1 fruit fly cellular context compared by ENCODE assay signal in genomic region chrX:6310408-6310807, dm6.
TF ChIP-seq lines count a peak whose summit lies in the region.

No protein-coding gene starts in this region.

TF ChIP-seq in whole organism, embryonic, 481 proteins besides CTCF, POLR2A, EP300 and RAD21 (continued from another document and continues in another):
- no peak for TF ChIP-seq ssp (GFP tag; IDR thresholded peaks at IDR 0.05; lab: Robert Waterston, UW)
- TF ChIP-seq tna (GFP tag; IDR thresholded peaks at IDR 0.05; lab: Robert Waterston, UW; ENCODE audit: partially characterized antibody), result no peak
- no peak for TF ChIP-seq CG30020 (tag; optimal IDR thresholded peaks at IDR 0.05; lab: Kevin White, UChicago)
- TF ChIP-seq prd (optimal IDR thresholded peaks at IDR 0.05; lab: Kevin White, UChicago), result no peak
- peak; percentile 39; the same call in 1 of the 3 replicates for TF ChIP-seq prd (GFP tag; IDR thresholded peaks at IDR 0.05; lab: Robert Waterston, UW)
- no peak for TF ChIP-seq Lim3 (GFP tag; IDR thresholded peaks at IDR 0.05; lab: Robert Waterston, UW)
- no peak for TF ChIP-seq CG7928 (GFP tag; optimal IDR thresholded peaks at IDR 0.05; lab: Kevin White, UChicago)
- no peak for TF ChIP-seq btn (GFP tag; optimal IDR thresholded peaks at IDR 0.05; lab: Kevin White, UChicago)
- TF ChIP-seq wek (GFP tag; optimal IDR thresholded peaks at IDR 0.05; lab: Kevin White, UChicago), result no peak
- no peak for TF ChIP-seq trem (tag; optimal IDR thresholded peaks at IDR 0.05; lab: Kevin White, UChicago)
- no peak for TF ChIP-seq gsb (GFP tag; IDR thresholded peaks at IDR 0.05; lab: Robert Waterston, UW)
- TF ChIP-seq Hand (GFP tag; optimal IDR thresholded peaks at IDR 0.05; lab: Kevin White, UChicago), result no peak
- TF ChIP-seq CG10321 (GFP tag; IDR thresholded peaks at IDR 0.05; lab: Robert Waterston, UW), result no peak
- TF ChIP-seq knrl (GFP tag; IDR thresholded peaks at IDR 0.05; lab: Robert Waterston, UW; ENCODE audit: partially characterized antibody), result no peak
- no peak for TF ChIP-seq NK7.1 (GFP tag; optimal IDR thresholded peaks at IDR 0.05; lab: Kevin White, UChicago)
- peak; percentile 37; the same call in 1 of the 2 replicates for TF ChIP-seq CG14441 (GFP tag; IDR thresholded peaks at IDR 0.05; lab: Robert Waterston, UW)
- no peak for TF ChIP-seq schlank (tag; optimal IDR thresholded peaks at IDR 0.05; lab: Kevin White, UChicago)
- no peak for TF ChIP-seq Asciz (GFP tag; optimal IDR thresholded peaks at IDR 0.05; lab: Kevin White, UChicago)
- TF ChIP-seq Meics (GFP tag; optimal IDR thresholded peaks at IDR 0.05; lab: Kevin White, UChicago), result peak; percentile 12
- no peak for TF ChIP-seq NFAT (GFP tag; IDR thresholded peaks at IDR 0.05; lab: Robert Waterston, UW)
- no peak for TF ChIP-seq zen (tag; optimal IDR thresholded peaks at IDR 0.05; lab: Kevin White, UChicago)
- no peak for TF ChIP-seq ERR (GFP tag; optimal IDR thresholded peaks at IDR 0.05; lab: Kevin White, UChicago)
- no peak for TF ChIP-seq tx (GFP tag; optimal IDR thresholded peaks at IDR 0.05; lab: Kevin White, UChicago)
- TF ChIP-seq slbo (GFP tag; IDR thresholded peaks at IDR 0.05; lab: Robert Waterston, UW), result peak; percentile 40
- TF ChIP-seq row (GFP tag; IDR thresholded peaks at IDR 0.05; lab: Robert Waterston, UW), result peak; percentile 49; the same call in 2 of the 3 replicates
- no peak for TF ChIP-seq nom (GFP tag; optimal IDR thresholded peaks at IDR 0.05; lab: Kevin White, UChicago)
- no peak for TF ChIP-seq CG2199 (GFP tag; IDR thresholded peaks at IDR 0.05; lab: Robert Waterston, UW)
- TF ChIP-seq CG31224 (GFP tag; IDR thresholded peaks at IDR 0.05; lab: Robert Waterston, UW), result no peak
- TF ChIP-seq CG33557 (GFP tag; optimal IDR thresholded peaks at IDR 0.05; lab: Kevin White, UChicago), result no peak
- TF ChIP-seq dimm (GFP tag; IDR thresholded peaks at IDR 0.05; lab: Robert Waterston, UW), result no peak
- no peak for TF ChIP-seq corto (GFP tag; optimal IDR thresholded peaks at IDR 0.05; lab: Kevin White, UChicago)
- TF ChIP-seq phol (tag; optimal IDR thresholded peaks at IDR 0.05; lab: Kevin White, UChicago), result peak; percentile 17
- no peak for TF ChIP-seq vvl (GFP tag; IDR thresholded peaks at IDR 0.05; lab: Robert Waterston, UW)
- TF ChIP-seq Optix (GFP tag; IDR thresholded peaks at IDR 0.05; lab: Robert Waterston, UW), result 0 out of 3 replicates have a peak, but pooled peaks have one; percentile 19
- TF ChIP-seq CG12219 (GFP tag; optimal IDR thresholded peaks at IDR 0.05; lab: Kevin White, UChicago), result no peak
- no peak for TF ChIP-seq Pdp1 (GFP tag; optimal IDR thresholded peaks at IDR 0.05; lab: Kevin White, UChicago)
- 0 out of 2 replicates have a peak, but pooled peaks have one; percentile 14 for TF ChIP-seq CG6689 (GFP tag; IDR thresholded peaks at IDR 0.05; lab: Robert Waterston, UW)
- TF ChIP-seq ATbp (GFP tag; optimal IDR thresholded peaks at IDR 0.05; lab: Kevin White, UChicago), result peak; percentile 35
- TF ChIP-seq CG10979 (tag; optimal IDR thresholded peaks at IDR 0.05; lab: Kevin White, UChicago), result no peak
- TF ChIP-seq gem (tag; optimal IDR thresholded peaks at IDR 0.05; lab: Kevin White, UChicago), result peak; percentile 27
- TF ChIP-seq D19A (tag; optimal IDR thresholded peaks at IDR 0.05; lab: Kevin White, UChicago), result no peak
- no peak for TF ChIP-seq stwl (tag; optimal IDR thresholded peaks at IDR 0.05; lab: Kevin White, UChicago)
- TF ChIP-seq CG6272 (GFP tag; IDR thresholded peaks at IDR 0.05; lab: Robert Waterston, UW), result no peak
- no peak for TF ChIP-seq CG10462 (GFP tag; optimal IDR thresholded peaks at IDR 0.05; lab: Kevin White, UChicago)
- TF ChIP-seq Stat92E (GFP tag; optimal IDR thresholded peaks at IDR 0.05; lab: Kevin White, UChicago), result no peak
- TF ChIP-seq Med (GFP tag; lab: Kevin White, UChicago), result peak; percentile 82
- no peak for TF ChIP-seq HLH54F (GFP tag; optimal IDR thresholded peaks at IDR 0.05; lab: Kevin White, UChicago)
- no peak for TF ChIP-seq ken (GFP tag; IDR thresholded peaks at IDR 0.05; lab: Robert Waterston, UW)
- TF ChIP-seq HLH3B (GFP tag; IDR thresholded peaks at IDR 0.05; lab: Robert Waterston, UW), result 0 out of 2 replicates have a peak, but pooled peaks have one; percentile 31
- TF ChIP-seq CG3407 (GFP tag; optimal IDR thresholded peaks at IDR 0.05; lab: Kevin White, UChicago), result no peak
- TF ChIP-seq mld (GFP tag; IDR thresholded peaks at IDR 0.05; lab: Robert Waterston, UW; ENCODE audit: partially characterized antibody), result no peak
- TF ChIP-seq maf-S (GFP tag; optimal IDR thresholded peaks at IDR 0.05; lab: Kevin White, UChicago), result no peak
- no peak for TF ChIP-seq sens-2 (GFP tag; IDR thresholded peaks at IDR 0.05; lab: Robert Waterston, UW)
- no peak for TF ChIP-seq CG14050 (GFP tag; IDR thresholded peaks at IDR 0.05; lab: Robert Waterston, UW)
- no peak for TF ChIP-seq Atf-2 (GFP tag; optimal IDR thresholded peaks at IDR 0.05; lab: Kevin White, UChicago)
- TF ChIP-seq dysf (GFP tag; IDR thresholded peaks at IDR 0.05; lab: Robert Waterston, UW), result peak; percentile 35; the same call in 1 of the 3 replicates
- TF ChIP-seq zf30C (GFP tag; optimal IDR thresholded peaks at IDR 0.05; lab: Kevin White, UChicago), result no peak
- TF ChIP-seq Doc2 (GFP tag; IDR thresholded peaks at IDR 0.05; lab: Robert Waterston, UW), result no peak
- TF ChIP-seq bsh (GFP tag; optimal IDR thresholded peaks at IDR 0.05; lab: Kevin White, UChicago), result peak in 1 of 2 experiments; percentile 36
- TF ChIP-seq Trl (optimal IDR thresholded peaks at IDR 0.05; lab: Kevin White, UChicago), result no peak
- peak; percentile 11 for TF ChIP-seq Trl (GFP tag; optimal IDR thresholded peaks at IDR 0.05; lab: Kevin White, UChicago)
- no peak for TF ChIP-seq CG13424 (tag; optimal IDR thresholded peaks at IDR 0.05; lab: Kevin White, UChicago)
- TF ChIP-seq Dek (tag; optimal IDR thresholded peaks at IDR 0.05; lab: Kevin White, UChicago), result no peak
- TF ChIP-seq CG7372 (GFP tag; IDR thresholded peaks at IDR 0.05; lab: Robert Waterston, UW), result no peak
- TF ChIP-seq CoRest (tag; optimal IDR thresholded peaks at IDR 0.05; lab: Kevin White, UChicago), result no peak
- no peak for TF ChIP-seq tll (GFP tag; optimal IDR thresholded peaks at IDR 0.05; lab: Kevin White, UChicago)
- no peak for TF ChIP-seq Hmx (GFP tag; optimal IDR thresholded peaks at IDR 0.05; lab: Kevin White, UChicago)
- TF ChIP-seq CG7839 (tag; optimal IDR thresholded peaks at IDR 0.05; lab: Kevin White, UChicago), result peak; percentile 42
- TF ChIP-seq CG8290 (GFP tag; optimal IDR thresholded peaks at IDR 0.05; lab: Kevin White, UChicago), result no peak
- TF ChIP-seq CG8290 (tag; optimal IDR thresholded peaks at IDR 0.05; lab: Kevin White, UChicago), result peak in 1 of 2 experiments; percentile 74
- TF ChIP-seq ttk (GFP tag; IDR thresholded peaks at IDR 0.05; lab: Robert Waterston, UW), result 0 out of 2 replicates have a peak, but pooled peaks have one; percentile 12
- peak; percentile 42 for TF ChIP-seq CG17359 (tag; optimal IDR thresholded peaks at IDR 0.05; lab: Kevin White, UChicago)
- no peak for TF ChIP-seq CG16863 (GFP tag; optimal IDR thresholded peaks at IDR 0.05; lab: Kevin White, UChicago)
- TF ChIP-seq ab (GFP tag; optimal IDR thresholded peaks at IDR 0.05; lab: Kevin White, UChicago), result no peak
- TF ChIP-seq CG30403 (GFP tag; optimal IDR thresholded peaks at IDR 0.05; lab: Kevin White, UChicago), result peak; percentile 14
- TF ChIP-seq Lpt (GFP tag; optimal IDR thresholded peaks at IDR 0.05; lab: Kevin White, UChicago), result no peak
- TF ChIP-seq CG9609 (GFP tag; optimal IDR thresholded peaks at IDR 0.05; lab: Kevin White, UChicago), result no peak
- TF ChIP-seq Sry-δ (GFP tag; optimal IDR thresholded peaks at IDR 0.05; lab: Kevin White, UChicago), result no peak
- no peak for TF ChIP-seq CG1233 (GFP tag; optimal IDR thresholded peaks at IDR 0.05; lab: Kevin White, UChicago)
- TF ChIP-seq CG4282 (GFP tag; optimal IDR thresholded peaks at IDR 0.05; lab: Kevin White, UChicago), result no peak
- peak; percentile 49 for TF ChIP-seq CG18599 (GFP tag; optimal IDR thresholded peaks at IDR 0.05; lab: Kevin White, UChicago)
- no peak for TF ChIP-seq bab2 (GFP tag; optimal IDR thresholded peaks at IDR 0.05; lab: Kevin White, UChicago)
- TF ChIP-seq twi (tag; optimal IDR thresholded peaks at IDR 0.05; lab: Kevin White, UChicago), result no peak
- peak; percentile 41 for TF ChIP-seq CG1603 (tag; optimal IDR thresholded peaks at IDR 0.05; lab: Kevin White, UChicago)
- peak; percentile 31 for TF ChIP-seq grau (tag; optimal IDR thresholded peaks at IDR 0.05; lab: Kevin White, UChicago)
- TF ChIP-seq Vsx1 (GFP tag; optimal IDR thresholded peaks at IDR 0.05; lab: Kevin White, UChicago), result no peak
- no peak for TF ChIP-seq ase (GFP tag; IDR thresholded peaks at IDR 0.05; lab: Robert Waterston, UW)
- peak; percentile 48 for TF ChIP-seq sisA (GFP tag; IDR thresholded peaks at IDR 0.05; lab: Robert Waterston, UW)
- no peak; the same call in 2 of the 3 replicates for TF ChIP-seq B-H1 (GFP tag; IDR thresholded peaks at IDR 0.05; lab: Robert Waterston, UW)
- no peak for TF ChIP-seq rib (GFP tag; IDR thresholded peaks at IDR 0.05; lab: Robert Waterston, UW)
- no peak for TF ChIP-seq CG14860 (GFP tag; IDR thresholded peaks at IDR 0.05; lab: Robert Waterston, UW; ENCODE audit: partially characterized antibody)
- TF ChIP-seq pan (optimal IDR thresholded peaks at IDR 0.05; lab: Kevin White, UChicago), result no peak
- TF ChIP-seq pan (GFP tag; optimal IDR thresholded peaks at IDR 0.05 in 1 of 2, IDR thresholded peaks at IDR 0.05 in 1 of 2), result peak in 1 of 2 experiments; percentile 54
- no peak for TF ChIP-seq p53 (GFP tag; optimal IDR thresholded peaks at IDR 0.05; lab: Kevin White, UChicago)
- no peak for TF ChIP-seq az2 (GFP tag; optimal IDR thresholded peaks at IDR 0.05; lab: Kevin White, UChicago)
- TF ChIP-seq CG12104 (GFP tag; optimal IDR thresholded peaks at IDR 0.05; lab: Kevin White, UChicago), result no peak
- no peak for TF ChIP-seq slou (GFP tag; optimal IDR thresholded peaks at IDR 0.05; lab: Kevin White, UChicago)
- TF ChIP-seq Blimp-1 (GFP tag; optimal IDR thresholded peaks at IDR 0.05; lab: Kevin White, UChicago), result peak; percentile 5
- no peak for TF ChIP-seq C15 (GFP tag; IDR thresholded peaks at IDR 0.05; lab: Robert Waterston, UW)
- TF ChIP-seq CG13894 (tag; optimal IDR thresholded peaks at IDR 0.05; lab: Kevin White, UChicago), result no peak
- peak; percentile 11 for TF ChIP-seq Fer3 (tag; optimal IDR thresholded peaks at IDR 0.05; lab: Kevin White, UChicago)
- TF ChIP-seq fd96Cb (tag; optimal IDR thresholded peaks at IDR 0.05; lab: Kevin White, UChicago), result peak; percentile 29
- TF ChIP-seq BtbVII (GFP tag; optimal IDR thresholded peaks at IDR 0.05; lab: Kevin White, UChicago), result no peak
- no peak for TF ChIP-seq psq (GFP tag; optimal IDR thresholded peaks at IDR 0.05; lab: Kevin White, UChicago)
- TF ChIP-seq MTF-1 (GFP tag; optimal IDR thresholded peaks at IDR 0.05; lab: Kevin White, UChicago; ENCODE audit: borderline replicate concordance), result no peak
- TF ChIP-seq Dp (GFP tag; optimal IDR thresholded peaks at IDR 0.05; lab: Kevin White, UChicago), result no peak
- no peak for TF ChIP-seq CG1602 (GFP tag; optimal IDR thresholded peaks at IDR 0.05; lab: Kevin White, UChicago)
- TF ChIP-seq trh (GFP tag; optimal IDR thresholded peaks at IDR 0.05; lab: Kevin White, UChicago), result no peak
- peak in 1 of 2 experiments; percentile 46 for TF ChIP-seq Hr51 (GFP tag; optimal IDR thresholded peaks at IDR 0.05; lab: Kevin White, UChicago)
- peak; percentile 31 for TF ChIP-seq ind (GFP tag; optimal IDR thresholded peaks at IDR 0.05; lab: Kevin White, UChicago)
- TF ChIP-seq CG11456 (GFP tag; IDR thresholded peaks at IDR 0.05; lab: Robert Waterston, UW), result no peak
- TF ChIP-seq lola (GFP tag; optimal IDR thresholded peaks at IDR 0.05; lab: Kevin White, UChicago), result no peak
- no peak for TF ChIP-seq eyg (GFP tag; optimal IDR thresholded peaks at IDR 0.05; lab: Kevin White, UChicago)
- TF ChIP-seq Ssrp (tag; optimal IDR thresholded peaks at IDR 0.05; lab: Kevin White, UChicago), result no peak
- TF ChIP-seq CG15011 (GFP tag; optimal IDR thresholded peaks at IDR 0.05; lab: Kevin White, UChicago), result no peak
- peak; percentile 19 for TF ChIP-seq nmo (GFP tag; optimal IDR thresholded peaks at IDR 0.05; lab: Kevin White, UChicago)
- TF ChIP-seq CG12769 (tag; optimal IDR thresholded peaks at IDR 0.05; lab: Kevin White, UChicago), result peak; percentile 54
- no peak for TF ChIP-seq so (GFP tag; IDR thresholded peaks at IDR 0.05; lab: Robert Waterston, UW)
- no peak for TF ChIP-seq bowl (GFP tag; IDR thresholded peaks at IDR 0.05; lab: Robert Waterston, UW)
- no peak; the same call in 1 of the 2 replicates for TF ChIP-seq ranshi (GFP tag; IDR thresholded peaks at IDR 0.05; lab: Robert Waterston, UW)
- TF ChIP-seq CG9817 (tag; optimal IDR thresholded peaks at IDR 0.05; lab: Kevin White, UChicago), result no peak
- TF ChIP-seq wdn (GFP tag; IDR thresholded peaks at IDR 0.05; lab: Robert Waterston, UW), result 0 out of 2 replicates have a peak, but pooled peaks have one; percentile 21
- no peak for TF ChIP-seq Usf (GFP tag; optimal IDR thresholded peaks at IDR 0.05; lab: Kevin White, UChicago)
- no peak for TF ChIP-seq NfI (GFP tag; optimal IDR thresholded peaks at IDR 0.05; lab: Kevin White, UChicago)
- no peak for TF ChIP-seq CG8359 (GFP tag; optimal IDR thresholded peaks at IDR 0.05; lab: Kevin White, UChicago; ENCODE audit: borderline replicate concordance)
- TF ChIP-seq CG5953 (GFP tag; IDR thresholded peaks at IDR 0.05; lab: Robert Waterston, UW), result no peak
- no peak for TF ChIP-seq CG34422 (GFP tag; IDR thresholded peaks at IDR 0.05; lab: Robert Waterston, UW)
- no peak for TF ChIP-seq HmgD (GFP tag; optimal IDR thresholded peaks at IDR 0.05; lab: Kevin White, UChicago)
- no peak for TF ChIP-seq pb (GFP tag; optimal IDR thresholded peaks at IDR 0.05; lab: Kevin White, UChicago)
- TF ChIP-seq CG2120 (GFP tag; optimal IDR thresholded peaks at IDR 0.05; lab: Kevin White, UChicago), result peak; percentile 32
- TF ChIP-seq CG5180 (GFP tag; optimal IDR thresholded peaks at IDR 0.05; lab: Kevin White, UChicago), result no peak
- TF ChIP-seq unpg (GFP tag; optimal IDR thresholded peaks at IDR 0.05; lab: Kevin White, UChicago), result peak; percentile 19
- TF ChIP-seq dmrt99B (tag; optimal IDR thresholded peaks at IDR 0.05; lab: Kevin White, UChicago), result peak; percentile 51
- TF ChIP-seq gfzf (GFP tag; optimal IDR thresholded peaks at IDR 0.05; lab: Kevin White, UChicago), result no peak
- TF ChIP-seq CG1792 (GFP tag; optimal IDR thresholded peaks at IDR 0.05; lab: Kevin White, UChicago), result peak; percentile 8
- TF ChIP-seq zfh1 (GFP tag; IDR thresholded peaks at IDR 0.05; lab: Robert Waterston, UW), result 0 out of 3 replicates have a peak, but pooled peaks have one; percentile 22
